Fruit fly (Drosophila melanogaster): ENCODE results near the gene CG15545.

Gene CG15545

dm6 chr3R:30850460-30850859 is 21.7 kb downstream of the CG15545 start:
- no peak for TF ChIP-seq CG8290 (GFP tag; optimal IDR thresholded peaks at IDR 0.05)
- TF ChIP-seq CG8290 (tag; optimal IDR thresholded peaks at IDR 0.05): no peak
- TF ChIP-seq nerfin-1 (tag; optimal IDR thresholded peaks at IDR 0.05): peak; percentile 94
- TF ChIP-seq insv (GFP tag; optimal IDR thresholded peaks at IDR 0.05): peak in 1 of 2 experiments; percentile 50
- no peak for TF ChIP-seq crol (GFP tag; IDR thresholded peaks at IDR 0.05)
- no peak for TF ChIP-seq NfI (GFP tag; optimal IDR thresholded peaks at IDR 0.05)

DNA sequence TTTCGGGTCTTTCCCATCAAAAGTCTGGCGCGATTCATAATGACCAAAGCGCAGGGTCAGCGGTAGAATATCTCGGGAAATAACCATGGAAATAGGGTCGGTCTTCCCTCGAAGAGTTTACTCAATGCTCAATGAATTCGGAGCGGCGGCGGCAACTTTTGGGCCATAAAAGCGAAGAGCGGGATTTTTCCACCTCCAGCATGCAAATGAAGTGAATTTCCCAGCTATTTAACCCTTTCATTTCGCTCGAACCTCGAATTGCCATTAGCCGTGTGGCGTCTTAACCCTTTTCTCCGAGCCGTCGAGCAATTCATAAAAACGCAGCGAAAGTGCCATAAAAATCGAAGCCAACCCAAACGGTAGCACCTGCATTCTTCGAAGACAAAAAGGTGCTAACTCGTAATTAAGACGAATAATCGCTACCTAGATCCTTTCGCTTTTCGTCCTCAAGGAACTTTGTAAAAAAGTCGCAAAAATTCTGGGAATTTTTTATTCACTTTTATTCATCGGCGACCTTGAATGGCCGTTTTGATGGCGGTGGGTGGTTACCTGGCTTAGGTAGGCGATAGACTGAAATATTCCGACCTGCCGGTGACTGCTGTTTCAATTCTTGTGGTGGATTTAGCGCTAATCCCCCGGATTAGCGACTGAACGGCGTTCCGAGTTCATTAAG is 22.5 kb downstream of the CG15545 start:
- peak in 1 of 2 experiments; percentile 100 for TF ChIP-seq tll (GFP tag; optimal IDR thresholded peaks at IDR 0.05)
- no peak for TF ChIP-seq sd (tag; optimal IDR thresholded peaks at IDR 0.05)
- TF ChIP-seq stc (GFP tag; IDR thresholded peaks at IDR 0.05): no peak
- TF ChIP-seq cad (GFP tag; optimal IDR thresholded peaks at IDR 0.05): peak; percentile 89
- no peak for TF ChIP-seq CG12942 (GFP tag; optimal IDR thresholded peaks at IDR 0.05)
- peak; percentile 12 for TF ChIP-seq D (optimal IDR thresholded peaks at IDR 0.05)
- no peak for TF ChIP-seq D (GFP tag; optimal IDR thresholded peaks at IDR 0.05)
- TF ChIP-seq Kr (GFP tag; optimal IDR thresholded peaks at IDR 0.05): peak; percentile 52
- TF ChIP-seq zen (tag; optimal IDR thresholded peaks at IDR 0.05): peak; percentile 76
- TF ChIP-seq CG12155 (GFP tag; optimal IDR thresholded peaks at IDR 0.05): no peak
- TF ChIP-seq chif (GFP tag; optimal IDR thresholded peaks at IDR 0.05): no peak
- no peak for TF ChIP-seq CG14667 (GFP tag; IDR thresholded peaks at IDR 0.05)
- TF ChIP-seq Ets65A (GFP tag): peak; percentile 78

DNA sequence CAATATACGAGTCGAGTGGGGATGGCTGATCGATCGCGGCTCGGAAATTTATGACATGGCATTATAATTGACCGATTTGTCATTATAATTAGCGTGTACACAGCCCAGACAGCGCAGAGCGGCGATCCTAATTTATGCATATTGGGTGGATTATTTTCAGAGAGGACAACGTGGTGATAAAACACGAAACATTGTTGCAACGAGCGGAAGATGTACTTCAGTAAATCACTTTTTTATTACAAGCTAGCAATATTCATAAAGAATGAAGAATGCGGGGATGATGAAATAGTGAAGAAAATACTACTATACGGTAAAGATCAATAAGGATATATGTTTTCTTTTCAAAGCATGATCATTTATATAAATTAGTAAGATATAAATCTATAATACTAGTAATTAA is 27.7 kb downstream of the CG15545 start:
- TF ChIP-seq kah (GFP tag; optimal IDR thresholded peaks at IDR 0.05): no peak
- no peak for TF ChIP-seq CG7928 (GFP tag; optimal IDR thresholded peaks at IDR 0.05)
- TF ChIP-seq trh (GFP tag; optimal IDR thresholded peaks at IDR 0.05): no peak
- no peak for TF ChIP-seq Gug (GFP tag; IDR thresholded peaks at IDR 0.05)
- no peak for TF ChIP-seq repo (GFP tag; optimal IDR thresholded peaks at IDR 0.05)
- no peak for TF ChIP-seq CG6683 (GFP tag; optimal IDR thresholded peaks at IDR 0.05)
- no peak for TF ChIP-seq CG3281 (GFP tag; optimal IDR thresholded peaks at IDR 0.05)
- no peak for TF ChIP-seq lilli (GFP tag; optimal IDR thresholded peaks at IDR 0.05)
- no peak for TF ChIP-seq Myb (GFP tag; optimal IDR thresholded peaks at IDR 0.05)
- no peak for TF ChIP-seq CG34224 (GFP tag; IDR thresholded peaks at IDR 0.05; ENCODE audit: partially characterized antibody)
- no peak for TF ChIP-seq CG1024 (GFP tag; IDR thresholded peaks at IDR 0.05)
- TF ChIP-seq CG17568 (GFP tag; optimal IDR thresholded peaks at IDR 0.05): no peak
- no peak for TF ChIP-seq CG9817 (tag; optimal IDR thresholded peaks at IDR 0.05)
- TF ChIP-seq Ets97D (GFP tag; optimal IDR thresholded peaks at IDR 0.05): no peak
- TF ChIP-seq sug (tag; optimal IDR thresholded peaks at IDR 0.05): no peak

DNA sequence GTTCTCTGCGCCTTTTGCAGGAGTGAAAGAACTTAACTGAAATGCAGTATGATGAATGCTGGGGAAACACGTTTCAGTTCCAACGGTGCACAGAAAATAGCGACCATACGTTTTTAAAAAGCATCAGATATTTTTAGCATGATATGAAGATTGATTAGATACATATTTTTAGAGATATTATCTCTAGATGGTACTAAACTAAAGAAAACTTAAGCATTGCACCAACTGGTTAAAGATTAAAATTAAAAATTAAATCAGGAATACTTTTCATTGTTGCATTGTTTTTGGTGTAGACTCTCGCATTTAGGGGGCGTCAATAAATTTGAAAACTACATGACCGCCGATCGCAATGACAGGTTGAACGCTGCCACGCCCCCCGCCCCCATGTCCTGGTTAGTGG is 28.4 kb downstream of the CG15545 start:
- TF ChIP-seq CG7372 (GFP tag; IDR thresholded peaks at IDR 0.05) (no peak), Ets65A (GFP tag) (peak; percentile 69)
